Fruit fly (Drosophila melanogaster) whole organism: ENCODE data around the gene hemo.

Experiments
- CG8478 ChIP-seq: fragments of >200 bp; optimal IDR thresholded peaks from 2 replicates; lab custom pipeline; 2018; ENCODE audit warnings: inconsistent platforms
- Dll ChIP-seq: fragments of >200 bp; optimal IDR thresholded peaks from 2 replicates; lab custom pipeline; 2017
- EcR ChIP-seq, 2 experiments: fragments of >200 bp; optimal IDR thresholded peaks; 2 replicates each; lab custom pipeline; 2017; ENCODE audit warnings: missing biosample characterization in 2 of 2, missing genetic modification characterization in 2 of 2, missing genetic modification reagents in 2 of 2
- pan ChIP-seq: fragments of >200 bp; optimal IDR thresholded peaks from 2 replicates; lab custom pipeline; 2017
- psq ChIP-seq: fragments of >200 bp; optimal IDR thresholded peaks from 2 replicates; lab custom pipeline; 2017
- usp ChIP-seq: fragments of >200 bp; optimal IDR thresholded peaks from 2 replicates; lab custom pipeline; 2017; ENCODE audit warnings: missing biosample characterization, missing genetic modification characterization, mixed read lengths

DNA sequence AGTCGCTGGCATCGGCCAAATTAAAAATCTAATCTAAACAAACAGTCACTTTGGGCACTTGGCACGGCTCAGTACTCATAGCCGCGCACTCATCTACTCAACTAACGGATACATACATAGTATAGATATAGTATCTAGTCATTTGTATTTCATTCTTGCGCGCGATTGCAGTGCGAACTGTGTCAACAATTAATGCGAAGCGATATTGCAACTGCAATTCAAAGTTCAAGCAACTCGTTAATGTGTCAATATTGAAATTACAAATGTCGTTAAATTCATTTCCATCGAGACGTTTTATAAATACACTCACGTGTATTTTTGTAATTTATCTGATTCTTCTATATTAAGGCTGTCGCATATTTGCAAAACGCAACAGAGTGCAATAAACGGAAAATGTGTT, 17.3 kb upstream of the hemo start:
- TF ChIP-seq Dll (lab: Kevin White, UChicago) = no peak
- TF ChIP-seq pan (lab: Kevin White, UChicago) = no peak
- no peak for TF ChIP-seq CG8478 (lab: Kevin White, UChicago)
- no peak for TF ChIP-seq psq (lab: Kevin White, UChicago)
- no peak for TF ChIP-seq EcR (GFP tag; optimal IDR thresholded peaks at IDR 0.05; lab: Kevin White, UChicago)
- TF ChIP-seq usp (GFP tag; lab: Kevin White, UChicago) = no peak
